Fruit fly (Drosophila melanogaster) whole organism, embryonic: ENCODE measurements around the gene Idh3b.

ENCODE experiments used
- BtbVII ChIP-seq: fragments of 200-800 bp; sonication (Bioruptor generic); optimal IDR thresholded peaks from 3 replicates; lab custom pipeline; 2017; ENCODE audit warnings: missing biosample characterization, mild to moderate bottlenecking, missing genetic modification characterization
- CG10147 ChIP-seq: fragments of 200-800 bp; sonication (Bioruptor generic); optimal IDR thresholded peaks from 2 replicates; lab custom pipeline; 2019; ENCODE audit warnings: missing biosample characterization, mild to moderate bottlenecking, missing genetic modification characterization, moderate library complexity
- CG13287 ChIP-seq: fragments of 200-800 bp; sonication (Bioruptor generic); IDR thresholded peaks from 2 replicates; pipeline ENCODE4 v1.3.6; 2022; ENCODE audit warnings: missing biosample characterization, missing genetic modification characterization; ENCODE audit not compliant: partially characterized antibody
- CG13424 ChIP-seq: fragments of 200-800 bp; sonication (Bioruptor generic); optimal IDR thresholded peaks from 2 replicates; lab custom pipeline; 2019; ENCODE audit warnings: missing biosample characterization, mild to moderate bottlenecking, missing genetic modification characterization, moderate library complexity
- CG13624 ChIP-seq: fragments of 200-800 bp; sonication (Bioruptor generic); optimal IDR thresholded peaks from 2 replicates; lab custom pipeline; 2016; ENCODE audit warnings: missing biosample characterization, missing genetic modification characterization
- CG16815 ChIP-seq: fragments of 200-800 bp; sonication (Bioruptor generic); optimal IDR thresholded peaks from 3 replicates; lab custom pipeline; 2017; ENCODE audit warnings: missing biosample characterization, mild to moderate bottlenecking, missing genetic modification characterization
- CG17385 ChIP-seq: fragments of 200-800 bp; sonication (Bioruptor generic); optimal IDR thresholded peaks from 3 replicates; lab custom pipeline; 2018; ENCODE audit warnings: missing biosample characterization, mild to moderate bottlenecking, missing genetic modification characterization
- CG17612 ChIP-seq: fragments of 200-800 bp; sonication (Bioruptor generic); IDR thresholded peaks from 2 replicates; pipeline ENCODE4 v1.3.6; 2022; ENCODE audit warnings: missing biosample characterization, missing genetic modification characterization
- CG30020 ChIP-seq: fragments of 200-800 bp; optimal IDR thresholded peaks from 2 replicates; lab custom pipeline; 2019; ENCODE audit warnings: missing biosample characterization, mild to moderate bottlenecking, missing genetic modification characterization, moderate library complexity
- CG31224 ChIP-seq: fragments of 200-800 bp; sonication (Bioruptor generic); IDR thresholded peaks from 2 replicates; pipeline ENCODE4 v1.3.6; 2022; ENCODE audit warnings: missing biosample characterization, missing genetic modification characterization
- CG31388 ChIP-seq: fragments of 200-800 bp; sonication (Bioruptor generic); optimal IDR thresholded peaks from 2 replicates; lab custom pipeline; 2016; ENCODE audit warnings: missing biosample characterization, missing genetic modification characterization
- CG4424 ChIP-seq: fragments of 200-800 bp; sonication (Bioruptor generic); optimal IDR thresholded peaks from 3 replicates; lab custom pipeline; 2016; ENCODE audit warnings: missing biosample characterization, missing genetic modification characterization
- CG4854 ChIP-seq: fragments of 200-800 bp; sonication (Bioruptor generic); optimal IDR thresholded peaks from 2 replicates; lab custom pipeline; 2016; ENCODE audit warnings: missing biosample characterization, missing genetic modification characterization, inconsistent platforms
- CG6175 ChIP-seq: fragments of 200-800 bp; sonication (Bioruptor generic); IDR thresholded peaks from 3 replicates; pipeline ENCODE4 v1.3.6; 2022; ENCODE audit warnings: missing biosample characterization, missing genetic modification characterization
- CG6765 ChIP-seq: fragments of 200-800 bp; sonication (Bioruptor generic); optimal IDR thresholded peaks from 3 replicates; lab custom pipeline; 2017; ENCODE audit warnings: missing biosample characterization, mild to moderate bottlenecking, missing genetic modification characterization
- CG7271 ChIP-seq: fragments of 200-800 bp; sonication (Bioruptor generic); optimal IDR thresholded peaks from 2 replicates; lab custom pipeline; 2018; ENCODE audit warnings: missing biosample characterization, mild to moderate bottlenecking, missing genetic modification characterization, moderate library complexity
- CG7357 ChIP-seq: fragments of 200-800 bp; sonication (Bioruptor generic); IDR thresholded peaks from 3 replicates; pipeline ENCODE4 v1.3.6; 2022; ENCODE audit warnings: missing biosample characterization, missing genetic modification characterization
- CG7745 ChIP-seq: fragments of 200-800 bp; sonication (Bioruptor generic); optimal IDR thresholded peaks from 2 replicates; lab custom pipeline; 2018; ENCODE audit warnings: missing biosample characterization, mild to moderate bottlenecking, missing genetic modification characterization, moderate library complexity
- CG8388 ChIP-seq: fragments of 200-800 bp; sonication (Bioruptor generic); optimal IDR thresholded peaks from 2 replicates; lab custom pipeline; 2019; ENCODE audit warnings: missing biosample characterization, mild to moderate bottlenecking, missing genetic modification characterization, moderate library complexity
- CG9609 ChIP-seq: fragments of 200-800 bp; sonication (Bioruptor generic); optimal IDR thresholded peaks from 3 replicates; lab custom pipeline; 2016; ENCODE audit warnings: missing biosample characterization, missing genetic modification characterization
- CG9876 ChIP-seq: fragments of 200-800 bp; sonication (Bioruptor generic); optimal IDR thresholded peaks from 2 replicates; lab custom pipeline; 2016; ENCODE audit warnings: missing biosample characterization, missing genetic modification characterization
- Chrac-16 ChIP-seq: fragments of 200-800 bp; sonication (Bioruptor generic); optimal IDR thresholded peaks from 3 replicates; lab custom pipeline; 2016; ENCODE audit warnings: missing biosample characterization, missing genetic modification characterization
- D19A ChIP-seq: fragments of 200-800 bp; optimal IDR thresholded peaks from 3 replicates; lab custom pipeline; 2019; ENCODE audit warnings: missing biosample characterization, mild to moderate bottlenecking, missing genetic modification characterization, moderate library complexity
- Dip2 ChIP-seq: fragments of 200-800 bp; sonication (Bioruptor generic); IDR thresholded peaks from 2 replicates; pipeline ENCODE4 v1.3.6; 2022; ENCODE audit warnings: missing biosample characterization, missing genetic modification characterization
- Doc3 ChIP-seq: fragments of 200-800 bp; sonication (Bioruptor generic); IDR thresholded peaks from 3 replicates; pipeline ENCODE4 v1.3.6; 2022; ENCODE audit warnings: missing biosample characterization, missing genetic modification characterization; ENCODE audit not compliant: partially characterized antibody
- Lim3 ChIP-seq: fragments of 200-800 bp; sonication (Bioruptor generic); IDR thresholded peaks from 2 replicates; pipeline ENCODE4 v1.3.6; 2022; ENCODE audit warnings: missing biosample characterization, missing genetic modification characterization
- Pdp1 ChIP-seq, 2 experiments: fragments of 200-800 bp; sonication (Bioruptor generic); optimal IDR thresholded peaks; 3 replicates each; lab custom pipeline; 2016; ENCODE audit warnings: missing biosample characterization in 2 of 2, missing genetic modification characterization in 2 of 2, mild to moderate bottlenecking in 1 of 2, moderate library complexity in 1 of 2
- Xrp1 ChIP-seq: fragments of 200-800 bp; sonication (Bioruptor generic); IDR thresholded peaks from 2 replicates; pipeline ENCODE4 v1.3.6; 2022; ENCODE audit warnings: missing biosample characterization, missing genetic modification characterization
- ac ChIP-seq: fragments of 200-800 bp; sonication (Bioruptor generic); optimal IDR thresholded peaks from 3 replicates; lab custom pipeline; 2017; ENCODE audit warnings: missing biosample characterization, mild to moderate bottlenecking, missing genetic modification characterization
- chinmo ChIP-seq: fragments of 200-800 bp; sonication (Bioruptor generic); IDR thresholded peaks from 4 replicates; pipeline ENCODE4 v1.3.6; 2022; ENCODE audit warnings: missing biosample characterization, missing genetic modification characterization; ENCODE audit not compliant: partially characterized antibody
- chm ChIP-seq: fragments of 200-800 bp; sonication (Bioruptor generic); IDR thresholded peaks from 2 replicates; pipeline ENCODE4 v1.3.6; 2022; ENCODE audit warnings: missing biosample characterization, missing genetic modification characterization
- dimm ChIP-seq: fragments of 200-800 bp; sonication (Bioruptor generic); IDR thresholded peaks from 2 replicates; pipeline ENCODE4 v1.3.6; 2022; ENCODE audit warnings: missing biosample characterization, missing genetic modification characterization
- dm ChIP-seq: fragments of 200-800 bp; sonication (Bioruptor generic); optimal IDR thresholded peaks from 3 replicates; lab custom pipeline; 2016; ENCODE audit warnings: missing biosample characterization, missing genetic modification characterization
- dysf ChIP-seq: fragments of 200-800 bp; sonication (Bioruptor generic); IDR thresholded peaks from 3 replicates; pipeline ENCODE4 v1.3.6; 2022; ENCODE audit warnings: missing biosample characterization, missing genetic modification characterization
- exex ChIP-seq: fragments of 200-800 bp; sonication (Bioruptor generic); optimal IDR thresholded peaks from 4 replicates; lab custom pipeline; 2018; ENCODE audit warnings: missing biosample characterization, mild to moderate bottlenecking, missing genetic modification characterization, moderate library complexity
- fd102C ChIP-seq: fragments of 200-800 bp; sonication (Bioruptor generic); optimal IDR thresholded peaks from 2 replicates; lab custom pipeline; 2018; ENCODE audit warnings: missing biosample characterization, mild to moderate bottlenecking, missing genetic modification characterization, moderate library complexity
- fd64A ChIP-seq: fragments of 200-800 bp; sonication (Bioruptor generic); optimal IDR thresholded peaks from 3 replicates; lab custom pipeline; 2018; ENCODE audit warnings: missing biosample characterization, mild to moderate bottlenecking, missing genetic modification characterization
- gce ChIP-seq: fragments of 200-800 bp; sonication (Bioruptor generic); IDR thresholded peaks from 3 replicates; pipeline ENCODE4 v1.3.6; 2022; ENCODE audit warnings: missing biosample characterization, missing genetic modification characterization
- gcm ChIP-seq: fragments of 200-800 bp; sonication (Bioruptor generic); optimal IDR thresholded peaks from 2 replicates; lab custom pipeline; 2019; ENCODE audit warnings: missing biosample characterization, mild to moderate bottlenecking, missing genetic modification characterization, moderate library complexity
- gem ChIP-seq: fragments of 200-800 bp; sonication (Bioruptor generic); optimal IDR thresholded peaks from 2 replicates; lab custom pipeline; 2019; ENCODE audit warnings: missing biosample characterization, mild to moderate bottlenecking, missing genetic modification characterization, moderate library complexity
- gsb ChIP-seq: fragments of 200-800 bp; sonication (Bioruptor generic); IDR thresholded peaks from 2 replicates; pipeline ENCODE4 v1.3.6; 2022; ENCODE audit warnings: missing biosample characterization, missing genetic modification characterization
- gt ChIP-seq: fragments of 200-800 bp; sonication (Bioruptor generic); IDR thresholded peaks from 2 replicates; pipeline ENCODE4 v1.3.6; 2022; ENCODE audit warnings: missing biosample characterization, missing genetic modification characterization
- luna ChIP-seq: fragments of 200-800 bp; sonication (Bioruptor generic); optimal IDR thresholded peaks from 2 replicates; lab custom pipeline; 2016; ENCODE audit warnings: missing biosample characterization, missing genetic modification characterization
- onecut ChIP-seq: fragments of 200-800 bp; sonication (Bioruptor generic); IDR thresholded peaks from 2 replicates; pipeline ENCODE4 v1.3.6; 2022; ENCODE audit warnings: missing biosample characterization, missing genetic modification characterization
- peb ChIP-seq: fragments of 200-800 bp; sonication (Bioruptor generic); IDR thresholded peaks from 2 replicates; pipeline ENCODE4 v1.3.6; 2022; ENCODE audit warnings: missing biosample characterization, missing genetic modification characterization
- prd ChIP-seq, 3 experiments: fragments of >200 bp in 2 of 3; fragments of 200-800 bp in 1 of 3; sonication (Bioruptor generic) in 1 of 3; optimal IDR thresholded peaks in 2 of 3; IDR thresholded peaks in 1 of 3; 2 replicates in 2 of 3; 3 replicates in 1 of 3; pipeline versions ENCODE4 v1.3.6 to Lab custom; 2017 to 2022; ENCODE audit warnings: missing biosample characterization in 1 of 3, missing genetic modification characterization in 1 of 3
- pros ChIP-seq: fragments of 200-800 bp; sonication (Bioruptor generic); optimal IDR thresholded peaks from 3 replicates; lab custom pipeline; 2019; ENCODE audit warnings: missing biosample characterization, mild to moderate bottlenecking, missing genetic modification characterization, moderate library complexity
- psq ChIP-seq: fragments of 200-800 bp; sonication (Bioruptor generic); optimal IDR thresholded peaks from 2 replicates; lab custom pipeline; 2017; ENCODE audit warnings: missing biosample characterization, missing genetic modification characterization
- slbo ChIP-seq: fragments of 200-800 bp; sonication (Bioruptor generic); IDR thresholded peaks from 2 replicates; pipeline ENCODE4 v1.3.6; 2022; ENCODE audit warnings: missing biosample characterization, missing genetic modification characterization
- sna ChIP-seq: fragments of 200-800 bp; sonication (Bioruptor generic); IDR thresholded peaks from 2 replicates; pipeline ENCODE4 v1.3.6; 2022; ENCODE audit warnings: missing biosample characterization, missing genetic modification characterization; ENCODE audit not compliant: partially characterized antibody
- sug ChIP-seq: fragments of 200-800 bp; optimal IDR thresholded peaks from 2 replicates; lab custom pipeline; 2019; ENCODE audit warnings: missing biosample characterization, mild to moderate bottlenecking, missing genetic modification characterization, moderate library complexity

The Idh3b gene

dm6 chr3R:22025320-22025719, 6.1 kb upstream of the Idh3b start, which contains the start of gene CG6028 (continued):
- TF ChIP-seq Chrac-16, result no peak
- no peak for TF ChIP-seq onecut (GFP tag; lab: Robert Waterston, UW)
- no peak for TF ChIP-seq dysf
- TF ChIP-seq gem (tag; lab: Kevin White, UChicago), result peak; percentile 25
- TF ChIP-seq CG8388, result no peak
- no peak for TF ChIP-seq peb (GFP tag; lab: Robert Waterston, UW)
- TF ChIP-seq CG16815 (GFP tag; lab: Kevin White, UChicago), result no peak
- peak; percentile 68 for TF ChIP-seq chm (GFP tag; lab: Robert Waterston, UW)
- no peak for TF ChIP-seq CG6175 (GFP tag; lab: Robert Waterston, UW)
- no peak for TF ChIP-seq dm (GFP tag; lab: Kevin White, UChicago)
- peak; percentile 45 for TF ChIP-seq exex (tag; lab: Kevin White, UChicago)
- TF ChIP-seq CG17612 (GFP tag; lab: Robert Waterston, UW), result no peak
- no peak for TF ChIP-seq CG9609 (GFP tag; lab: Kevin White, UChicago)
- peak; percentile 5 for TF ChIP-seq CG17385 (GFP tag; lab: Kevin White, UChicago)
- TF ChIP-seq CG7357 (GFP tag; lab: Robert Waterston, UW), result no peak
- TF ChIP-seq CG31224, result no peak
- peak; percentile 39 for TF ChIP-seq CG13287
- no peak for TF ChIP-seq gt
- TF ChIP-seq CG30020, result no peak
- no peak for TF ChIP-seq pros (GFP tag; lab: Kevin White, UChicago)
- TF ChIP-seq Xrp1 (GFP tag; lab: Robert Waterston, UW), result peak; percentile 46
- no peak for TF ChIP-seq chinmo (GFP tag; lab: Robert Waterston, UW)
- TF ChIP-seq BtbVII (GFP tag; lab: Kevin White, UChicago), result no peak
- TF ChIP-seq sug (tag; lab: Kevin White, UChicago), result no peak
- TF ChIP-seq slbo (GFP tag; lab: Robert Waterston, UW), result peak; percentile 61; the same call in 1 of the 2 replicates
- peak; percentile 22 for TF ChIP-seq CG6765 (GFP tag; lab: Kevin White, UChicago)
- no peak for TF ChIP-seq dimm
- no peak for TF ChIP-seq luna (GFP tag; lab: Kevin White, UChicago)
- TF ChIP-seq CG13424, result peak; percentile 22
- TF ChIP-seq CG4854 (GFP tag; lab: Kevin White, UChicago), result no peak
- TF ChIP-seq Lim3 (GFP tag; lab: Robert Waterston, UW), result no peak
- no peak for TF ChIP-seq CG13624 (GFP tag; lab: Kevin White, UChicago)
- no peak for TF ChIP-seq fd102C (GFP tag; lab: Kevin White, UChicago)
- TF ChIP-seq ac (GFP tag; lab: Kevin White, UChicago), result no peak
- no peak for TF ChIP-seq CG9876 (GFP tag; lab: Kevin White, UChicago)
- no peak for TF ChIP-seq CG31388 (GFP tag; lab: Kevin White, UChicago)
- no peak for TF ChIP-seq D19A (tag; lab: Kevin White, UChicago)
- no peak for TF ChIP-seq psq (GFP tag; lab: Kevin White, UChicago)
- TF ChIP-seq CG10147 (GFP tag; lab: Kevin White, UChicago), result no peak
- no peak for TF ChIP-seq prd (optimal IDR thresholded peaks at IDR 0.05; lab: Kevin White, UChicago)
- no peak for TF ChIP-seq prd (GFP tag; IDR thresholded peaks at IDR 0.05; lab: Robert Waterston, UW)
- peak in 1 of 2 experiments; percentile 92 for TF ChIP-seq Pdp1 (GFP tag; optimal IDR thresholded peaks at IDR 0.05; lab: Kevin White, UChicago)
- no peak for TF ChIP-seq fd64A (GFP tag; lab: Kevin White, UChicago)
- TF ChIP-seq gcm (GFP tag; lab: Kevin White, UChicago), result no peak
- peak; percentile 40; the same call in 1 of the 3 replicates for TF ChIP-seq Doc3
- no peak for TF ChIP-seq CG7745
- no peak for TF ChIP-seq gce (GFP tag; lab: Robert Waterston, UW)
- TF ChIP-seq gsb (GFP tag; lab: Robert Waterston, UW), result no peak
- no peak for TF ChIP-seq CG7271
- TF ChIP-seq Dip2, result no peak
- TF ChIP-seq sna, result no peak
- peak; percentile 20 for TF ChIP-seq CG4424 (GFP tag; lab: Kevin White, UChicago)
